Fruit fly (Drosophila melanogaster): Measurements from ENCODE around the gene bowl.
A peak's percentile ranks its signal among the peaks of the same experiment; 100 is the strongest.

Gene bowl

DNA sequence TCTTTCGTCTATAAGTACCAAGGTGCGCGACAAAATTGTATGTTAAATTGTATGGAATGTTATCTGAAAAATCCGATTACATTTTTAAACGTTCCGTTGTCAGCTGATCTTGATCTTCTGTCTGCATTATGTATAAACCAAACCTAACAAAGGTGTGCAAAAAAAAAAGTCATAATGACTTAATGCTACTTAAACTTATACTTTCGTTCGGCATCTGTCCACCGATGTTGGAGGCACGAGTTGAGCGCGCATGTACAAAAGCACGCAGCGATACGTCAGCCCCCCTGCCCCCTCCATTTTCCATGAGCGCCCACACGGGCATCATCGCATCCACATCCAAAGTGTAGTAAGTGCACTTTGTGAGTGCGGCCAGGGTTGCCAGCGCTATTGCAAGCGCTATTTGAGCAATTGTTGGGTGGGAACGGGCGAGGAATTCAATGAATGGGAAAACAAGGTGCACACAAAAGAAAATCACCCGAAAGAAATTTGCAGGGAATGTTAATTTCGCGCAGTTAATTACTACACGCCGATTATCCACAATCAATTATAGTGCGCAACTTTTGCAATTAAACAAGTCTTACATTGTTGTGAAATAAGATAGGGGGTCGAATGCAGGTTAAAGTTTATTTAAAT, 33.3 kb downstream of the bowl start (continued):
- TF ChIP-seq CG6808 (GFP tag; optimal IDR thresholded peaks at IDR 0.05) (peak; percentile 99), fkh (GFP tag; optimal IDR thresholded peaks at IDR 0.05) (peak; percentile 81), esn (GFP tag; optimal IDR thresholded peaks at IDR 0.05) (peak; percentile 90), Blimp-1 (GFP tag; optimal IDR thresholded peaks at IDR 0.05) (peak; percentile 69), CG8119 (GFP tag; IDR thresholded peaks at IDR 0.05) (peak; percentile 100), dsx (GFP tag; optimal IDR thresholded peaks at IDR 0.05; ENCODE audit: poor library complexity, severe bottlenecking) (peak; percentile 99), CG1621 (tag; optimal IDR thresholded peaks at IDR 0.05) (peak; percentile 99), acj6 (GFP tag; optimal IDR thresholded peaks at IDR 0.05) (peak; percentile 98), Ets21C (GFP tag; optimal IDR thresholded peaks at IDR 0.05) (peak; percentile 78), Sox102F (GFP tag; optimal IDR thresholded peaks at IDR 0.05) (peak; percentile 91), fd59A (GFP tag; optimal IDR thresholded peaks at IDR 0.05) (peak; percentile 99), CG3032 (tag; optimal IDR thresholded peaks at IDR 0.05) (peak; percentile 99), ss (GFP tag; optimal IDR thresholded peaks at IDR 0.05) (peak; percentile 99), svp (GFP tag) (peak; percentile 94), lz (GFP tag; optimal IDR thresholded peaks at IDR 0.05) (peak; percentile 92), CG8632 (GFP tag; optimal IDR thresholded peaks at IDR 0.05) (peak; percentile 96), salr (GFP tag; optimal IDR thresholded peaks at IDR 0.05) (peak; percentile 96 to 99), Hr38 (GFP tag; optimal IDR thresholded peaks at IDR 0.05) (peak; percentile 80), eg (GFP tag; IDR thresholded peaks at IDR 0.05) (peak; percentile 99)

DNA sequence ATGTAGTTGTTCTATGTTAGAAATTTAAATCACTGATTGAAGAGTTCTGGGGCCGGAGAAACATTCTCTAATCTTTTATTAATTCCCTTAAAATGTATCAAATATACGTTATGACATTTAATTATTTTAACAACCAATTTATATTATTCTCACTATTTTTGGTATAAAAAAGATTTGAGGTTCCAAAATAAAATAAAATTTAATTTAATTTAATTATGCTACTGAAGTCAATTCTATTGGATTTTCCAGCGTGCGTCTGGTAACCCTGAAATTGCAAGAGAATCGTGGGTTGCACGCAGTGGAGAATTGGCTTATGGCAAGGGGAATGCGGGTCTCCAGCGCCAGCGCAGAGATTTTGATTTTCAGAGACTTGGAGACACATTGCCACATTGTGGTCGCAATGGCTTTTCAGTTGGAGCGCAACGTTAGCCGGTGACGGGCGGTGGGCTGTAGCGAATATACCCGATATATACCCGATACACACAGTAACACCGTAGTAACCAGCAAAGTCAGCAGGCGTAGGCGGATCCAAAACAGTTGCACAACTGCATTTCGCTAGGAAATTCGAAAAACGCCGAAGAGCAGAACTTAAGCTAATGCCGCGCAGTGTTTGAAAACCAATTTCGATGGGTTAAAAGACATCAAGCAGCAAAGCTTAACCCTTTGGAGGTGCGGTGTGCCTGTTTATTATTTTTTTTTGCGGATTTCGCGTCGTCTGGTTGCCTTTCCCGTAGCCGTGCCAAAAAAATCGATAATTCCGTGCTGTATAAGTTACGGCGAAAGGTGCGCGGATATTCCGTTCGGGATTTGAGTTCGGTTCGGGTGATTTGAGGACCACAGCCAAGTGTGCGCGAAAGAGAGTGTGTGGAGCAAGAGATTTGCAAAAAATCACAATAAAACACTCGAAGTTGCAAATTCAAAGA, 34.0 kb downstream of the bowl start:
- no peak for TF ChIP-seq Eip75B (GFP tag; optimal IDR thresholded peaks at IDR 0.05)
- TF ChIP-seq CG7368 (GFP tag; optimal IDR thresholded peaks at IDR 0.05), result no peak
- peak; percentile 77 for TF ChIP-seq eg (GFP tag; IDR thresholded peaks at IDR 0.05)
- no peak for TF ChIP-seq dac (GFP tag; optimal IDR thresholded peaks at IDR 0.05)
- TF ChIP-seq CG10631 (GFP tag; optimal IDR thresholded peaks at IDR 0.05), result peak; percentile 41
- TF ChIP-seq CG3919 (GFP tag; optimal IDR thresholded peaks at IDR 0.05), result peak; percentile 32
- TF ChIP-seq CG8632 (GFP tag; optimal IDR thresholded peaks at IDR 0.05), result peak; percentile 23
- peak; percentile 43 for TF ChIP-seq net (GFP tag; optimal IDR thresholded peaks at IDR 0.05)
- TF ChIP-seq topi (GFP tag; optimal IDR thresholded peaks at IDR 0.05), result peak; percentile 28
- peak; percentile 45 for TF ChIP-seq CG3032 (tag; optimal IDR thresholded peaks at IDR 0.05)
- TF ChIP-seq CG6808 (GFP tag; optimal IDR thresholded peaks at IDR 0.05), result peak; percentile 52
- peak; percentile 38 for TF ChIP-seq Ets96B (tag; optimal IDR thresholded peaks at IDR 0.05)
- TF ChIP-seq CG10669 (GFP tag; optimal IDR thresholded peaks at IDR 0.05), result no peak
- TF ChIP-seq Met (GFP tag; optimal IDR thresholded peaks at IDR 0.05), result peak; percentile 4
- peak; percentile 19; the same call in 1 of the 2 replicates for TF ChIP-seq Gug (GFP tag; IDR thresholded peaks at IDR 0.05)
- peak; percentile 55 for TF ChIP-seq dsx (GFP tag; optimal IDR thresholded peaks at IDR 0.05; ENCODE audit: poor library complexity, severe bottlenecking)
- peak; percentile 72 for TF ChIP-seq CG6276 (GFP tag; optimal IDR thresholded peaks at IDR 0.05)
- TF ChIP-seq CG8319 (GFP tag; optimal IDR thresholded peaks at IDR 0.05), result no peak
- no peak for TF ChIP-seq Blimp-1 (GFP tag; optimal IDR thresholded peaks at IDR 0.05)
- TF ChIP-seq Lpt (GFP tag; optimal IDR thresholded peaks at IDR 0.05), result no peak
- peak; percentile 68 for TF ChIP-seq CG4318 (GFP tag; optimal IDR thresholded peaks at IDR 0.05)
- peak; percentile 93 for TF ChIP-seq Eip78C (GFP tag)
- TF ChIP-seq CG6792 (GFP tag; optimal IDR thresholded peaks at IDR 0.05), result no peak
- TF ChIP-seq vri (GFP tag; optimal IDR thresholded peaks at IDR 0.05), result no peak
- TF ChIP-seq acj6 (GFP tag; optimal IDR thresholded peaks at IDR 0.05), result peak; percentile 40
- TF ChIP-seq achi (GFP tag; optimal IDR thresholded peaks at IDR 0.05), result peak; percentile 27
- no peak for TF ChIP-seq svp (GFP tag)
- peak; percentile 17 for TF ChIP-seq CG34406 (GFP tag; optimal IDR thresholded peaks at IDR 0.05)
- peak; percentile 21 for TF ChIP-seq spab (GFP tag; optimal IDR thresholded peaks at IDR 0.05)
- TF ChIP-seq fd59A (GFP tag; optimal IDR thresholded peaks at IDR 0.05), result peak; percentile 2
- TF ChIP-seq OdsH (GFP tag; optimal IDR thresholded peaks at IDR 0.05), result peak; percentile 36
- TF ChIP-seq CG32006 (GFP tag; optimal IDR thresholded peaks at IDR 0.05), result peak; percentile 86
- peak; percentile 16; the same call in 1 of the 2 replicates for TF ChIP-seq CG15336 (GFP tag; IDR thresholded peaks at IDR 0.05)
- peak in 1 of 2 experiments; percentile 92 for TF ChIP-seq salr (GFP tag; optimal IDR thresholded peaks at IDR 0.05)
- TF ChIP-seq CG8119 (GFP tag; IDR thresholded peaks at IDR 0.05), result peak; percentile 52; the same call in 1 of the 3 replicates
- peak; percentile 67 for TF ChIP-seq CG6163 (GFP tag; IDR thresholded peaks at IDR 0.05)
- TF ChIP-seq CG31627 (GFP tag; optimal IDR thresholded peaks at IDR 0.05), result no peak
